Worm (Caenorhabditis elegans): ENCODE measurements around the gene mrt-2.

Gene mrt-2

ce11 chrIII:11719400-11719875 lies 27.1 kb upstream of the mrt-2 start, which contains the start of the genes elb-1 and Y41C4A.11 (continued):
- TF ChIP-seq peb-1 (tag; optimal IDR thresholded peaks at IDR 0.05), result no peak
- TF ChIP-seq crh-2 (tag; optimal IDR thresholded peaks at IDR 0.05), result peak; percentile 63
- TF ChIP-seq nhr-25 (tag; optimal IDR thresholded peaks at IDR 0.05), result peak; percentile 45
- no peak for TF ChIP-seq elt-1 (tag; optimal IDR thresholded peaks at IDR 0.05)
- TF ChIP-seq F13H6.1 (tag; optimal IDR thresholded peaks at IDR 0.05), result peak; percentile 76

- TF ChIP-seq sma-3 (GFP tag; optimal IDR thresholded peaks at IDR 0.05), result no peak
- TF ChIP-seq crh-2 (tag; optimal IDR thresholded peaks at IDR 0.05), result no peak
- no peak for TF ChIP-seq unc-55 (GFP tag; optimal IDR thresholded peaks at IDR 0.05)
- TF ChIP-seq fos-1 (tag; optimal IDR thresholded peaks at IDR 0.05), result peak; percentile 11
- TF ChIP-seq snpc-4 (tag; optimal IDR thresholded peaks at IDR 0.05), result no peak
- no peak for TF ChIP-seq nhr-6 (tag; optimal IDR thresholded peaks at IDR 0.05)
- TF ChIP-seq ztf-1 (GFP tag; conservative IDR thresholded peaks at IDR 0.05), result no peak
- no peak for TF ChIP-seq nhr-10 (tag; optimal IDR thresholded peaks at IDR 0.05)
Measured at ce11 chrIII:11721405-11721804, 25.2 kb upstream of the mrt-2 start, which contains the start of gene Y41C4A.32. Gene Y41C4A.32, plus strand, starts transcription at chrIII:11721706.

ce11 chrIII:11726590-11726989 lies 20.0 kb upstream of the mrt-2 start, which contains the start of gene Y41C4A.12:
Gene Y41C4A.12, minus strand, starts transcription at chrIII:11726690.
- TF ChIP-seq snpc-4 (tag; optimal IDR thresholded peaks at IDR 0.05) (no peak), alr-1 (tag; optimal IDR thresholded peaks at IDR 0.05) (no peak), R02D3.7 (tag; optimal IDR thresholded peaks at IDR 0.05) (no peak), nhr-10 (tag; optimal IDR thresholded peaks at IDR 0.05) (no peak), unc-39 (tag; optimal IDR thresholded peaks at IDR 0.05) (no peak), C34F6.9 (tag; optimal IDR thresholded peaks at IDR 0.05) (no peak), ztf-1 (GFP tag; conservative IDR thresholded peaks at IDR 0.05) (no peak), dmd-4 (tag; optimal IDR thresholded peaks at IDR 0.05) (no peak), ZK546.5 (tag; optimal IDR thresholded peaks at IDR 0.05) (no peak), sem-4 (tag; optimal IDR thresholded peaks at IDR 0.05) (no peak), mdl-1 (tag; optimal IDR thresholded peaks at IDR 0.05) (no peak), sma-3 (GFP tag; optimal IDR thresholded peaks at IDR 0.05) (no peak)

ce11 chrIII:11727010-11727409 lies 19.6 kb upstream of the mrt-2 start:
- no peak for TF ChIP-seq unc-39 (tag; optimal IDR thresholded peaks at IDR 0.05)
- peak; percentile 21 for TF ChIP-seq fos-1 (tag; optimal IDR thresholded peaks at IDR 0.05)
- TF ChIP-seq blmp-1 (tag; optimal IDR thresholded peaks at IDR 0.05; ENCODE audit: insufficient read depth), result no peak
- no peak for TF ChIP-seq nhr-77 (tag; optimal IDR thresholded peaks at IDR 0.05)
- peak; percentile 12 for TF ChIP-seq nhr-21 (tag; optimal IDR thresholded peaks at IDR 0.05)
- TF ChIP-seq ceh-82 (tag; optimal IDR thresholded peaks at IDR 0.05), result no peak
- TF ChIP-seq skn-1 (tag; optimal IDR thresholded peaks at IDR 0.05), result no peak
- no peak for TF ChIP-seq unc-62 (GFP tag; optimal IDR thresholded peaks at IDR 0.05)
- no peak for TF ChIP-seq sma-3 (GFP tag; optimal IDR thresholded peaks at IDR 0.05)
- no peak for TF ChIP-seq ztf-1 (GFP tag; conservative IDR thresholded peaks at IDR 0.05)

- no peak for TF ChIP-seq skn-1 (tag; optimal IDR thresholded peaks at IDR 0.05)
- no peak for TF ChIP-seq lin-11 (tag; optimal IDR thresholded peaks at IDR 0.05)
- TF ChIP-seq Y55F3AM.14 (GFP tag; optimal IDR thresholded peaks at IDR 0.05), result no peak
- no peak for TF ChIP-seq elt-3 (tag; optimal IDR thresholded peaks at IDR 0.05)
- no peak for TF ChIP-seq mbf-1 (tag; optimal IDR thresholded peaks at IDR 0.05)
- no peak for TF ChIP-seq ZK546.5 (tag; optimal IDR thresholded peaks at IDR 0.05)
- TF ChIP-seq sem-4 (tag; optimal IDR thresholded peaks at IDR 0.05), result no peak
- TF ChIP-seq R02D3.7 (tag; optimal IDR thresholded peaks at IDR 0.05), result no peak
- TF ChIP-seq sma-3 (GFP tag; optimal IDR thresholded peaks at IDR 0.05), result no peak
- no peak for TF ChIP-seq blmp-1 (tag; optimal IDR thresholded peaks at IDR 0.05; ENCODE audit: insufficient read depth)
- TF ChIP-seq ceh-82 (tag; optimal IDR thresholded peaks at IDR 0.05), result no peak
- TF ChIP-seq nhr-23 (tag; optimal IDR thresholded peaks at IDR 0.05), result no peak
- no peak for TF ChIP-seq fos-1 (tag; optimal IDR thresholded peaks at IDR 0.05)
- no peak for TF ChIP-seq ztf-4 (tag; optimal IDR thresholded peaks at IDR 0.05)
- no peak for TF ChIP-seq peb-1 (tag; optimal IDR thresholded peaks at IDR 0.05)
Measured at ce11 chrIII:11730312-11730711, 16.3 kb upstream of the mrt-2 start, which contains the start of gene Y41C4A.18. Gene Y41C4A.18, plus strand, starts transcription at chrIII:11730612.

ce11 chrIII:11730850-11731249 lies 15.7 kb upstream of the mrt-2 start:
- TF ChIP-seq C34F6.9 (tag; optimal IDR thresholded peaks at IDR 0.05), result no peak
- TF ChIP-seq mab-5 (tag; optimal IDR thresholded peaks at IDR 0.05), result no peak
